In genomic region chrII:10389776-10390175, ce11 we compare ENCODE assay signal across 6 worm cellular contexts.
TF ChIP-seq lines count a peak whose summit lies in the region.

No protein-coding gene starts in this region.

TF ChIP-seq in whole organism, L1 larva, 84 proteins besides CTCF, POLR2A, EP300 and RAD21 (continues in another document):
- TF ChIP-seq snpc-4 (tag; optimal IDR thresholded peaks at IDR 0.05; lab: Kevin White, UChicago) = no peak
- TF ChIP-seq zag-1 (tag; optimal IDR thresholded peaks at IDR 0.05; lab: Kevin White, UChicago) = no peak
- no peak for TF ChIP-seq fkh-8 (tag; optimal IDR thresholded peaks at IDR 0.05; lab: Kevin White, UChicago)
- TF ChIP-seq fkh-4 (tag; optimal IDR thresholded peaks at IDR 0.05; lab: Kevin White, UChicago; ENCODE audit: borderline replicate concordance) = no peak
- peak; percentile 12 for TF ChIP-seq ztf-4 (tag; optimal IDR thresholded peaks at IDR 0.05; lab: Kevin White, UChicago)
- no peak for TF ChIP-seq C04F5.9 (tag; optimal IDR thresholded peaks at IDR 0.05; lab: Kevin White, UChicago)
- TF ChIP-seq dpl-1 (GFP tag; optimal IDR thresholded peaks at IDR 0.05; lab: Kevin White, UChicago) = no peak
- TF ChIP-seq nhr-90 (tag; optimal IDR thresholded peaks at IDR 0.05; lab: Kevin White, UChicago; ENCODE audit: poor library complexity) = peak; percentile 12
- no peak for TF ChIP-seq egl-13 (tag; optimal IDR thresholded peaks at IDR 0.05; lab: Kevin White, UChicago)
- no peak for TF ChIP-seq ztf-11 (tag; optimal IDR thresholded peaks at IDR 0.05; lab: Kevin White, UChicago)
- TF ChIP-seq ceh-82 (tag; optimal IDR thresholded peaks at IDR 0.05; lab: Kevin White, UChicago) = no peak
- TF ChIP-seq tbx-2 (tag; optimal IDR thresholded peaks at IDR 0.05; lab: Kevin White, UChicago) = peak; percentile 22
- TF ChIP-seq mdl-1 (tag; optimal IDR thresholded peaks at IDR 0.05; lab: Kevin White, UChicago) = peak in 1 of 2 experiments; percentile 67
- TF ChIP-seq unc-62 (GFP tag; optimal IDR thresholded peaks at IDR 0.05; lab: Kevin White, UChicago) = no peak
- TF ChIP-seq ceh-63 (GFP tag; optimal IDR thresholded peaks at IDR 0.05; lab: Kevin White, UChicago) = no peak

TF ChIP-seq in whole organism, L2 larva, 48 proteins besides CTCF, POLR2A, EP300 and RAD21 (continues in another document):
- TF ChIP-seq mdl-1 (tag; optimal IDR thresholded peaks at IDR 0.05; lab: Kevin White, UChicago) = peak in 1 of 2 experiments; percentile 64
- TF ChIP-seq ztf-11 (tag; optimal IDR thresholded peaks at IDR 0.05; lab: Kevin White, UChicago) = no peak
- TF ChIP-seq sma-3 (GFP tag; optimal IDR thresholded peaks at IDR 0.05; lab: Kevin White, UChicago) = peak; percentile 11
- TF ChIP-seq nhr-25 (tag; optimal IDR thresholded peaks at IDR 0.05; lab: Kevin White, UChicago) = peak; percentile 68
- no peak for TF ChIP-seq lin-11 (tag; optimal IDR thresholded peaks at IDR 0.05; lab: Kevin White, UChicago)
- peak; percentile 84 for TF ChIP-seq fos-1 (tag; optimal IDR thresholded peaks at IDR 0.05; lab: Kevin White, UChicago)
- TF ChIP-seq elt-3 (tag; optimal IDR thresholded peaks at IDR 0.05; lab: Kevin White, UChicago) = no peak
- peak; percentile 65 for TF ChIP-seq crh-2 (tag; optimal IDR thresholded peaks at IDR 0.05; lab: Kevin White, UChicago)
- TF ChIP-seq nhr-129 (tag; optimal IDR thresholded peaks at IDR 0.05; lab: Kevin White, UChicago) = peak; percentile 70
- peak; percentile 37 for TF ChIP-seq gmeb-1 (tag; optimal IDR thresholded peaks at IDR 0.05; lab: Kevin White, UChicago)
- no peak for TF ChIP-seq peb-1 (tag; optimal IDR thresholded peaks at IDR 0.05; lab: Kevin White, UChicago)
- TF ChIP-seq egl-27 (tag; optimal IDR thresholded peaks at IDR 0.05; lab: Kevin White, UChicago) = peak; percentile 8
- peak; percentile 80 for TF ChIP-seq F13H6.1 (tag; optimal IDR thresholded peaks at IDR 0.05; lab: Kevin White, UChicago)
- no peak for TF ChIP-seq mab-5 (tag; optimal IDR thresholded peaks at IDR 0.05; lab: Kevin White, UChicago)
- peak; percentile 76 for TF ChIP-seq nhr-21 (tag; optimal IDR thresholded peaks at IDR 0.05; lab: Kevin White, UChicago)

TF ChIP-seq in whole organism, L3 larva, 47 proteins besides CTCF, POLR2A, EP300 and RAD21 (continues in another document):
- TF ChIP-seq fos-1 (tag; optimal IDR thresholded peaks at IDR 0.05; lab: Kevin White, UChicago) (no peak), pqm-1 (tag; optimal IDR thresholded peaks at IDR 0.05; lab: Kevin White, UChicago) (peak; percentile 97), nhr-67 (tag; optimal IDR thresholded peaks at IDR 0.05; lab: Kevin White, UChicago) (no peak), ceh-16 (tag; optimal IDR thresholded peaks at IDR 0.05; lab: Kevin White, UChicago) (no peak), unc-62 (GFP tag; optimal IDR thresholded peaks at IDR 0.05; lab: Kevin White, UChicago) (no peak), lin-15B (tag; optimal IDR thresholded peaks at IDR 0.05; lab: Kevin White, UChicago) (peak; percentile 14), nhr-11 (tag; optimal IDR thresholded peaks at IDR 0.05; lab: Kevin White, UChicago) (no peak), tbx-2 (tag; optimal IDR thresholded peaks at IDR 0.05; lab: Kevin White, UChicago) (no peak), nfya-1 (tag; optimal IDR thresholded peaks at IDR 0.05; lab: Kevin White, UChicago; ENCODE audit: insufficient read depth) (peak; percentile 62), unc-39 (tag; optimal IDR thresholded peaks at IDR 0.05; lab: Kevin White, UChicago) (no peak), hmg-11 (tag; optimal IDR thresholded peaks at IDR 0.05; lab: Kevin White, UChicago) (no peak), mdl-1 (tag; optimal IDR thresholded peaks at IDR 0.05; lab: Kevin White, UChicago) (no peak), nhr-12 (tag; optimal IDR thresholded peaks at IDR 0.05; lab: Kevin White, UChicago) (no peak), elt-2 (tag; optimal IDR thresholded peaks at IDR 0.05; lab: Kevin White, UChicago) (peak; percentile 89), skn-1 (tag; optimal IDR thresholded peaks at IDR 0.05; lab: Kevin White, UChicago) (no peak), nhr-76 (tag; optimal IDR thresholded peaks at IDR 0.05; lab: Kevin White, UChicago) (peak; percentile 4), ZK546.5 (tag; optimal IDR thresholded peaks at IDR 0.05; lab: Kevin White, UChicago) (no peak)

TF ChIP-seq in whole organism, L4 larva, 104 proteins besides CTCF, POLR2A, EP300 and RAD21 (continues in another document):
- peak; percentile 75 for TF ChIP-seq nhr-77 (tag; optimal IDR thresholded peaks at IDR 0.05; lab: Kevin White, UChicago)
- TF ChIP-seq fkh-10 (GFP tag; optimal IDR thresholded peaks at IDR 0.05; lab: Kevin White, UChicago) = no peak
- TF ChIP-seq unc-39 (tag; optimal IDR thresholded peaks at IDR 0.05; lab: Kevin White, UChicago) = no peak
- TF ChIP-seq nhr-41 (GFP tag; IDR thresholded peaks at IDR 0.05; lab: Robert Waterston, UW) = no peak
- no peak for TF ChIP-seq unc-62 (GFP tag; optimal IDR thresholded peaks at IDR 0.05 in 1 of 2; lab: Kevin White, UChicago)
- no peak for TF ChIP-seq unc-62 (tag; optimal IDR thresholded peaks at IDR 0.05; lab: Kevin White, UChicago)
- no peak for TF ChIP-seq lin-39 (tag; optimal IDR thresholded peaks at IDR 0.05; lab: Kevin White, UChicago)
- TF ChIP-seq nhr-102 (tag; optimal IDR thresholded peaks at IDR 0.05; lab: Kevin White, UChicago) = peak; percentile 53
- TF ChIP-seq mes-2 (tag; optimal IDR thresholded peaks at IDR 0.05; lab: Kevin White, UChicago; ENCODE audit: poor library complexity, severe bottlenecking) = peak; percentile 51
- TF ChIP-seq pqm-1 (tag; optimal IDR thresholded peaks at IDR 0.05; lab: Kevin White, UChicago) = peak; percentile 93
- TF ChIP-seq nhr-42 (GFP tag; IDR thresholded peaks at IDR 0.05; lab: Robert Waterston, UW) = no peak
- TF ChIP-seq lin-38 (GFP tag; IDR thresholded peaks at IDR 0.05; lab: Robert Waterston, UW) = peak; percentile 32; the same call in 1 of the 2 replicates
- 0 out of 2 replicates have a peak, but pooled peaks have one; percentile 15 for TF ChIP-seq madf-9 (GFP tag; conservative IDR thresholded peaks at IDR 0.05; lab: Robert Waterston, UW)
- no peak for TF ChIP-seq Y48G9A.11 (GFP tag; IDR thresholded peaks at IDR 0.05; lab: Robert Waterston, UW)
- TF ChIP-seq lsy-2 (tag; optimal IDR thresholded peaks at IDR 0.05; lab: Kevin White, UChicago) = peak in 1 of 2 experiments; percentile 48
- TF ChIP-seq hlh-30 (tag; optimal IDR thresholded peaks at IDR 0.05; lab: Kevin White, UChicago; ENCODE audit: insufficient read depth) = peak; percentile 81

TF ChIP-seq in whole organism, late embryonic, 69 proteins besides CTCF, POLR2A, EP300 and RAD21:
- TF ChIP-seq tbx-2 (tag; optimal IDR thresholded peaks at IDR 0.05; lab: Kevin White, UChicago) = peak; percentile 9
- TF ChIP-seq hlh-15 (tag; optimal IDR thresholded peaks at IDR 0.05; lab: Kevin White, UChicago) = no peak
- no peak for TF ChIP-seq nhr-11 (tag; optimal IDR thresholded peaks at IDR 0.05; lab: Kevin White, UChicago)
- no peak for TF ChIP-seq T23F11.4 (GFP tag; optimal IDR thresholded peaks at IDR 0.05; lab: Kevin White, UChicago)
- TF ChIP-seq ceh-19 (GFP tag; optimal IDR thresholded peaks at IDR 0.05; lab: Kevin White, UChicago) = no peak

TF ChIP-seq in whole organism, young adult, 124 proteins besides CTCF, POLR2A, EP300 and RAD21 (continues in another document):
- peak; percentile 23 for TF ChIP-seq attf-5 (GFP tag; optimal IDR thresholded peaks at IDR 0.05; lab: Kevin White, UChicago)
- TF ChIP-seq let-607 (tag; optimal IDR thresholded peaks at IDR 0.05; lab: Kevin White, UChicago) = peak; percentile 66 to 71
- peak; percentile 47 for TF ChIP-seq somi-1 (GFP tag; optimal IDR thresholded peaks at IDR 0.05; lab: Kevin White, UChicago)
- TF ChIP-seq ceh-40 (GFP tag; IDR thresholded peaks at IDR 0.05; lab: Robert Waterston, UW) = no peak
- no peak for TF ChIP-seq snpc-4 (GFP tag; optimal IDR thresholded peaks at IDR 0.05; lab: Kevin White, UChicago)
- peak in 1 of 4 experiments; percentile 20 for TF ChIP-seq snpc-4 (tag; optimal IDR thresholded peaks at IDR 0.05; lab: Kevin White, UChicago)
- no peak for TF ChIP-seq F49E8.2 (tag; optimal IDR thresholded peaks at IDR 0.05; lab: Kevin White, UChicago; ENCODE audit: insufficient read depth)
- 0 out of 2 replicates have a peak, but pooled peaks have one; percentile 22 for TF ChIP-seq zfh-2 (GFP tag; conservative IDR thresholded peaks at IDR 0.05; lab: Robert Waterston, UW)
- TF ChIP-seq lin-35 (GFP tag; optimal IDR thresholded peaks at IDR 0.05; lab: Kevin White, UChicago) = peak in 1 of 3 experiments; percentile 22
- no peak for TF ChIP-seq lsy-27 (tag; optimal IDR thresholded peaks at IDR 0.05; lab: Kevin White, UChicago; ENCODE audit: borderline replicate concordance, insufficient read depth)
- TF ChIP-seq nfyb-1 (GFP tag; IDR thresholded peaks at IDR 0.05; lab: Robert Waterston, UW) = peak; percentile 83; the same call in 1 of the 2 replicates
- no peak for TF ChIP-seq mxl-1 (tag; optimal IDR thresholded peaks at IDR 0.05; lab: Kevin White, UChicago)
- no peak for TF ChIP-seq nhr-90 (tag; optimal IDR thresholded peaks at IDR 0.05; lab: Kevin White, UChicago)
- TF ChIP-seq tbp1 (GFP tag; optimal IDR thresholded peaks at IDR 0.05; lab: Kevin White, UChicago) = peak; percentile 35
- no peak for TF ChIP-seq lin-26 (GFP tag; IDR thresholded peaks at IDR 0.05; lab: Robert Waterston, UW)
- no peak for TF ChIP-seq hmg-1.2 (GFP tag; IDR thresholded peaks at IDR 0.05; lab: Robert Waterston, UW)
- 0 out of 2 replicates have a peak, but pooled peaks have one; percentile 40 for TF ChIP-seq B0336.3 (GFP tag; IDR thresholded peaks at IDR 0.05; lab: Robert Waterston, UW)
- TF ChIP-seq nhr-80 (tag; optimal IDR thresholded peaks at IDR 0.05; lab: Kevin White, UChicago) = peak; percentile 86
- TF ChIP-seq atf-7 (tag; optimal IDR thresholded peaks at IDR 0.05; lab: Kevin White, UChicago) = peak; percentile 36
- TF ChIP-seq ceh-100 (GFP tag; IDR thresholded peaks at IDR 0.05; lab: Robert Waterston, UW) = no peak
- TF ChIP-seq ceh-79 (tag; optimal IDR thresholded peaks at IDR 0.05; lab: Kevin White, UChicago) = no peak
- no peak for TF ChIP-seq ccch-3 (GFP tag; optimal IDR thresholded peaks at IDR 0.05; lab: Kevin White, UChicago)
- peak; percentile 38 for TF ChIP-seq mcd-1 (GFP tag; IDR thresholded peaks at IDR 0.05; lab: Robert Waterston, UW)
- no peak for TF ChIP-seq ztf-18 (tag; optimal IDR thresholded peaks at IDR 0.05; lab: Kevin White, UChicago)
- peak; percentile 23 for TF ChIP-seq ama-1 (optimal IDR thresholded peaks at IDR 0.05; lab: Kevin White, UChicago)
- TF ChIP-seq ama-1 (GFP tag; optimal IDR thresholded peaks at IDR 0.05; lab: Kevin White, UChicago) = no peak
- TF ChIP-seq F10E7.11 (tag; optimal IDR thresholded peaks at IDR 0.05; lab: Kevin White, UChicago) = no peak
- TF ChIP-seq lin-54 (GFP tag; optimal IDR thresholded peaks at IDR 0.05; lab: Kevin White, UChicago) = peak; percentile 32
- TF ChIP-seq tlf-1 (GFP tag; optimal IDR thresholded peaks at IDR 0.05; lab: Kevin White, UChicago) = peak; percentile 9
- TF ChIP-seq ztf-22 (GFP tag; optimal IDR thresholded peaks at IDR 0.05; lab: Kevin White, UChicago) = peak; percentile 23
- TF ChIP-seq egl-44 (GFP tag; IDR thresholded peaks at IDR 0.05; lab: Robert Waterston, UW) = 0 out of 2 replicates have a peak, but pooled peaks have one; percentile 24
